Worm (Caenorhabditis elegans): ENCODE results near the gene srh-154.

The srh-154 gene

ce11 chrV:17467881-17468280, 28.4 kb downstream of the srh-154 start:
- TF ChIP-seq ets-7 (tag; optimal IDR thresholded peaks at IDR 0.05) (no peak), scrt-1 (GFP tag; IDR thresholded peaks at IDR 0.05) (no peak), flt-1 (GFP tag; IDR thresholded peaks at IDR 0.05) (no peak), sea-1 (GFP tag; conservative IDR thresholded peaks at IDR 0.05) (no peak), tra-4 (tag; optimal IDR thresholded peaks at IDR 0.05) (no peak), aly-1 (tag; optimal IDR thresholded peaks at IDR 0.05) (no peak), tbx-11 (GFP tag; IDR thresholded peaks at IDR 0.05) (no peak), F13C5.2 (tag; optimal IDR thresholded peaks at IDR 0.05) (no peak), ceh-36 (tag; optimal IDR thresholded peaks at IDR 0.05) (no peak), hnd-1 (tag; optimal IDR thresholded peaks at IDR 0.05) (no peak), pes-1 (GFP tag; IDR thresholded peaks at IDR 0.05) (no peak), hmg-4 (GFP tag; optimal IDR thresholded peaks at IDR 0.05) (no peak), ama-1 (optimal IDR thresholded peaks at IDR 0.05) (no peak), tbx-37 (GFP tag; conservative IDR thresholded peaks at IDR 0.05) (no peak), ceh-13 (GFP tag; optimal IDR thresholded peaks at IDR 0.05) (no peak), B0310.2 (tag; optimal IDR thresholded peaks at IDR 0.05) (no peak), hmbx-1 (tag; optimal IDR thresholded peaks at IDR 0.05) (no peak)

ce11 chrV:17469180-17469579, 29.7 kb downstream of the srh-154 start, which contains the start of gene F20E11.17:
Gene F20E11.17 (minus strand): TSS chrV:17469280.
- TF ChIP-seq tra-4 (tag; optimal IDR thresholded peaks at IDR 0.05) (no peak), aly-1 (tag; optimal IDR thresholded peaks at IDR 0.05) (no peak), ama-1 (optimal IDR thresholded peaks at IDR 0.05) (no peak), F13C5.2 (tag; optimal IDR thresholded peaks at IDR 0.05) (no peak), scrt-1 (GFP tag; IDR thresholded peaks at IDR 0.05) (no peak), tbx-11 (GFP tag; IDR thresholded peaks at IDR 0.05) (no peak), hmg-4 (GFP tag; optimal IDR thresholded peaks at IDR 0.05) (no peak), hmbx-1 (tag; optimal IDR thresholded peaks at IDR 0.05) (no peak), B0310.2 (tag; optimal IDR thresholded peaks at IDR 0.05) (no peak)

- no peak for TF ChIP-seq ets-7 (tag; optimal IDR thresholded peaks at IDR 0.05)
- no peak for TF ChIP-seq ama-1 (optimal IDR thresholded peaks at IDR 0.05)
- no peak for TF ChIP-seq flt-1 (GFP tag; IDR thresholded peaks at IDR 0.05)
- no peak for TF ChIP-seq ceh-36 (tag; optimal IDR thresholded peaks at IDR 0.05)
- TF ChIP-seq tbx-11 (GFP tag; IDR thresholded peaks at IDR 0.05): no peak
- no peak for TF ChIP-seq ceh-13 (GFP tag; optimal IDR thresholded peaks at IDR 0.05)
- TF ChIP-seq aly-1 (tag; optimal IDR thresholded peaks at IDR 0.05): no peak
- TF ChIP-seq F13C5.2 (tag; optimal IDR thresholded peaks at IDR 0.05): no peak
- no peak for TF ChIP-seq sea-1 (GFP tag; conservative IDR thresholded peaks at IDR 0.05)
- no peak for TF ChIP-seq hmg-4 (GFP tag; optimal IDR thresholded peaks at IDR 0.05)
- TF ChIP-seq hnd-1 (tag; optimal IDR thresholded peaks at IDR 0.05): no peak
- TF ChIP-seq scrt-1 (GFP tag; IDR thresholded peaks at IDR 0.05): no peak
- no peak for TF ChIP-seq tbx-37 (GFP tag; conservative IDR thresholded peaks at IDR 0.05)
- TF ChIP-seq hmbx-1 (tag; optimal IDR thresholded peaks at IDR 0.05): no peak
- TF ChIP-seq B0310.2 (tag; optimal IDR thresholded peaks at IDR 0.05): no peak
- TF ChIP-seq tra-4 (tag; optimal IDR thresholded peaks at IDR 0.05): no peak
These were observed 32.1 kb downstream of the srh-154 start, which contains the start of gene srh-235 for ce11 chrV:17471564-17471963. Gene srh-235 (minus strand): TSS chrV:17471664.

ce11 chrV:17473699-17474098, 34.2 kb downstream of the srh-154 start, which contains the start of gene srh-123:
Gene srh-123 (plus strand): TSS chrV:17473999.
- no peak for TF ChIP-seq sea-1 (GFP tag; conservative IDR thresholded peaks at IDR 0.05)
- no peak for TF ChIP-seq aly-1 (tag; optimal IDR thresholded peaks at IDR 0.05)
- TF ChIP-seq tra-4 (tag; optimal IDR thresholded peaks at IDR 0.05): no peak
- no peak for TF ChIP-seq hmg-4 (GFP tag; optimal IDR thresholded peaks at IDR 0.05)
- TF ChIP-seq hnd-1 (tag; optimal IDR thresholded peaks at IDR 0.05): no peak
- TF ChIP-seq ceh-36 (tag; optimal IDR thresholded peaks at IDR 0.05): no peak
- TF ChIP-seq ets-7 (tag; optimal IDR thresholded peaks at IDR 0.05): no peak

- TF ChIP-seq hnd-1 (tag; optimal IDR thresholded peaks at IDR 0.05) (no peak), tra-4 (tag; optimal IDR thresholded peaks at IDR 0.05) (no peak), F13C5.2 (tag; optimal IDR thresholded peaks at IDR 0.05) (no peak), flt-1 (GFP tag; IDR thresholded peaks at IDR 0.05) (no peak)
These were observed 37.0 kb downstream of the srh-154 start, which contains the start of gene srbc-61 for ce11 chrV:17476490-17476889. Gene srbc-61 (plus strand): TSS chrV:17476790.

ce11 chrV:17485078-17485477, 45.6 kb downstream of the srh-154 start, which contains the start of gene srh-111:
Gene srh-111 (minus strand): TSS chrV:17485178.
- TF ChIP-seq tra-4 (tag; optimal IDR thresholded peaks at IDR 0.05): no peak
- no peak for TF ChIP-seq ama-1 (optimal IDR thresholded peaks at IDR 0.05)
- TF ChIP-seq pes-1 (GFP tag; IDR thresholded peaks at IDR 0.05): no peak
- TF ChIP-seq hmg-4 (GFP tag; optimal IDR thresholded peaks at IDR 0.05): no peak
- TF ChIP-seq ceh-36 (tag; optimal IDR thresholded peaks at IDR 0.05): no peak
- TF ChIP-seq flt-1 (GFP tag; IDR thresholded peaks at IDR 0.05): no peak

ce11 chrV:17486034-17486433, 46.5 kb downstream of the srh-154 start, which contains the start of gene scl-24:
Gene scl-24 (plus strand): TSS chrV:17486334.
- TF ChIP-seq aly-1 (tag; optimal IDR thresholded peaks at IDR 0.05) (no peak), pes-1 (GFP tag; IDR thresholded peaks at IDR 0.05) (no peak), scrt-1 (GFP tag; IDR thresholded peaks at IDR 0.05) (no peak), ceh-36 (tag; optimal IDR thresholded peaks at IDR 0.05) (no peak), tbx-37 (GFP tag; conservative IDR thresholded peaks at IDR 0.05) (no peak), F13C5.2 (tag; optimal IDR thresholded peaks at IDR 0.05) (no peak), sea-1 (GFP tag; conservative IDR thresholded peaks at IDR 0.05) (no peak), hnd-1 (tag; optimal IDR thresholded peaks at IDR 0.05) (no peak), hmg-4 (GFP tag; optimal IDR thresholded peaks at IDR 0.05) (no peak), tra-4 (tag; optimal IDR thresholded peaks at IDR 0.05) (no peak), B0310.2 (tag; optimal IDR thresholded peaks at IDR 0.05) (no peak), ets-7 (tag; optimal IDR thresholded peaks at IDR 0.05) (no peak)
